Worm (Caenorhabditis elegans) whole organism, late embryonic: ENCODE measurements around the gene mcm-5.

Source experiments
- ceh-19 ChIP-seq: fragments of 200-800 bp; sonication (Bioruptor generic); optimal IDR thresholded peaks from 2 replicates; lab custom pipeline; 2018; ENCODE audit warnings: mild to moderate bottlenecking, missing genetic modification characterization, missing compliant biosample characterization
- ceh-9 ChIP-seq: sonication (generic microtip); optimal IDR thresholded peaks from 2 replicates; lab custom pipeline; 2016; ENCODE audit warnings: mild to moderate bottlenecking, missing genetic modification characterization, inconsistent platforms, missing compliant biosample characterization
- che-1 ChIP-seq: sonication (generic microtip); optimal IDR thresholded peaks from 2 replicates; lab custom pipeline; 2016; ENCODE audit warnings: mild to moderate bottlenecking, missing genetic modification characterization, missing compliant biosample characterization
- fkh-10 ChIP-seq: fragments of 150-350 bp; optimal IDR thresholded peaks from 2 replicates; lab custom pipeline; 2014; ENCODE audit warnings: missing biosample characterization, missing genetic modification reagents, missing genetic modification characterization
- gmeb-2 ChIP-seq: sonication (generic microtip); optimal IDR thresholded peaks from 2 replicates; lab custom pipeline; 2016; ENCODE audit warnings: missing genetic modification characterization, inconsistent platforms, missing compliant biosample characterization
- lin-11 ChIP-seq: fragments of 200-800 bp; sonication (Bioruptor generic); optimal IDR thresholded peaks from 2 replicates; lab custom pipeline; 2018; ENCODE audit warnings: mild to moderate bottlenecking, missing genetic modification characterization, missing compliant biosample characterization
- nhr-11 ChIP-seq: fragments of 150-350 bp; optimal IDR thresholded peaks from 2 replicates; lab custom pipeline; 2014; ENCODE audit warnings: missing biosample characterization, missing genetic modification characterization
- odd-2 ChIP-seq: sonication (generic microtip); optimal IDR thresholded peaks from 2 replicates; lab custom pipeline; 2017; ENCODE audit warnings: antibody characterized with exemption, mild to moderate bottlenecking, missing genetic modification characterization, missing compliant biosample characterization
- pag-3 ChIP-seq: sonication (generic microtip); optimal IDR thresholded peaks from 2 replicates; lab custom pipeline; 2016; ENCODE audit warnings: missing compliant biosample characterization, missing genetic modification characterization, borderline replicate concordance
- pat-9 ChIP-seq: fragments of 200-800 bp; sonication (Bioruptor generic); optimal IDR thresholded peaks from 2 replicates; lab custom pipeline; 2018; ENCODE audit warnings: mild to moderate bottlenecking, missing genetic modification characterization, moderate library complexity, missing compliant biosample characterization
- pqm-1 ChIP-seq: sonication (generic microtip); optimal IDR thresholded peaks from 2 replicates; lab custom pipeline; 2016; ENCODE audit warnings: missing genetic modification characterization, missing compliant biosample characterization
- ref-2 ChIP-seq: sonication (generic microtip); optimal IDR thresholded peaks from 2 replicates; lab custom pipeline; 2016; ENCODE audit warnings: missing genetic modification characterization, missing compliant biosample characterization
- sdc-2 ChIP-seq: sonication (generic microtip); optimal IDR thresholded peaks from 2 replicates; lab custom pipeline; 2016; ENCODE audit warnings: missing genotype, missing genetic modification characterization, missing compliant biosample characterization

ce11 chrIII:4265892-4266291 lies 25.2 kb downstream of the mcm-5 start:
- TF ChIP-seq nhr-11 (tag; lab: Kevin White, UChicago) = no peak
- no peak for TF ChIP-seq ref-2
- TF ChIP-seq lin-11 (tag; lab: Kevin White, UChicago) = no peak
- TF ChIP-seq ceh-19 (GFP tag; lab: Kevin White, UChicago) = no peak
- TF ChIP-seq gmeb-2 (tag; lab: Kevin White, UChicago) = no peak
- no peak for TF ChIP-seq fkh-10 (GFP tag; lab: Kevin White, UChicago)
- TF ChIP-seq pqm-1 = no peak
- no peak for TF ChIP-seq odd-2 (tag; lab: Kevin White, UChicago)
- TF ChIP-seq che-1 (tag; lab: Kevin White, UChicago) = no peak
- no peak for TF ChIP-seq ceh-9 (tag; lab: Kevin White, UChicago)
- no peak for TF ChIP-seq pat-9
- TF ChIP-seq sdc-2 (tag; lab: Kevin White, UChicago) = no peak
- TF ChIP-seq pag-3 (tag; lab: Kevin White, UChicago) = no peak
